Worm (Caenorhabditis elegans) whole organism, early embryonic: ENCODE results near the gene F19B2.5.

Experiments used
- B0310.2 ChIP-seq: sonication (generic microtip); optimal IDR thresholded peaks from 2 replicates; lab custom pipeline; 2016; ENCODE audit warnings: mild to moderate bottlenecking, missing genetic modification characterization, missing compliant biosample characterization
- ama-1 ChIP-seq: fragments of 150-350 bp; optimal IDR thresholded peaks from 2 replicates; lab custom pipeline; 2014
- ets-7 ChIP-seq: sonication (generic microtip); optimal IDR thresholded peaks from 2 replicates; lab custom pipeline; 2016; ENCODE audit warnings: missing genotype, missing genetic modification characterization, missing compliant biosample characterization
- scrt-1 ChIP-seq: fragments of 200-800 bp; sonication (Bioruptor generic); IDR thresholded peaks from 2 replicates; pipeline ENCODE4 v1.3.6; 2022; ENCODE audit warnings: missing genetic modification characterization, missing compliant biosample characterization

- TF ChIP-seq ama-1 (lab: Kevin White, UChicago) (no peak), ets-7 (tag; lab: Kevin White, UChicago) (no peak), scrt-1 (GFP tag; lab: Robert Waterston, UW) (no peak), B0310.2 (tag; lab: Kevin White, UChicago) (no peak)
Observed at ce11 chrV:20198954-20199353, 35.0 kb upstream of the F19B2.5 start, which contains the start of gene fog-2.
